Worm (Caenorhabditis elegans): ENCODE results near the gene lips-11.

lips-11 gene

ce11 chrII:1152732-1153131, 41.9 kb upstream of the lips-11 start:
- no peak for TF ChIP-seq dpl-1 (GFP tag; optimal IDR thresholded peaks at IDR 0.05)
- no peak for TF ChIP-seq F37D6.2 (tag; optimal IDR thresholded peaks at IDR 0.05)
- TF ChIP-seq T20F7.1 (GFP tag; optimal IDR thresholded peaks at IDR 0.05), result no peak
- TF ChIP-seq F44E2.7 (GFP tag; IDR thresholded peaks at IDR 0.05), result no peak
- no peak for TF ChIP-seq mdt-29 (GFP tag; IDR thresholded peaks at IDR 0.05)
- TF ChIP-seq ctbp-1 (GFP tag; IDR thresholded peaks at IDR 0.05), result no peak
- peak; percentile 43; the same call in 1 of the 2 replicates for TF ChIP-seq dmd-6 (GFP tag; IDR thresholded peaks at IDR 0.05)
- TF ChIP-seq lin-38 (GFP tag; IDR thresholded peaks at IDR 0.05), result peak; percentile 19; the same call in 1 of the 2 replicates
- TF ChIP-seq zfp-3 (GFP tag; conservative IDR thresholded peaks at IDR 0.05), result peak; percentile 59; the same call in 1 of the 2 replicates
- no peak for TF ChIP-seq lin-13 (GFP tag; optimal IDR thresholded peaks at IDR 0.05)
- peak; percentile 54; the same call in 1 of the 2 replicates for TF ChIP-seq tra-1 (GFP tag; IDR thresholded peaks at IDR 0.05)
- TF ChIP-seq spr-1 (tag; optimal IDR thresholded peaks at IDR 0.05), result no peak
- no peak for TF ChIP-seq gei-8 (GFP tag; optimal IDR thresholded peaks at IDR 0.05)
- TF ChIP-seq madf-5 (GFP tag; IDR thresholded peaks at IDR 0.05), result peak in 1 of 2 experiments; percentile 24; a peak in 1 of 4 replicates
- no peak for TF ChIP-seq pqm-1 (tag; optimal IDR thresholded peaks at IDR 0.05)
- TF ChIP-seq ama-1 (optimal IDR thresholded peaks at IDR 0.05), result peak; percentile 30
- no peak for TF ChIP-seq ces-1 (GFP tag; optimal IDR thresholded peaks at IDR 0.05)
- TF ChIP-seq vab-7 (GFP tag; IDR thresholded peaks at IDR 0.05), result no peak
- no peak for TF ChIP-seq F10B5.3 (tag; optimal IDR thresholded peaks at IDR 0.05)
- no peak for TF ChIP-seq fos-1 (tag; optimal IDR thresholded peaks at IDR 0.05)
- TF ChIP-seq D1046.2 (GFP tag; IDR thresholded peaks at IDR 0.05), result peak; percentile 58; the same call in 1 of the 2 replicates
- TF ChIP-seq mep-1 (tag; optimal IDR thresholded peaks at IDR 0.05), result peak; percentile 25
- TF ChIP-seq hif-1 (tag; optimal IDR thresholded peaks at IDR 0.05), result no peak

ce11 chrII:1151810-1152209, 41.0 kb upstream of the lips-11 start:
- TF ChIP-seq pha-4 (GFP tag; IDR thresholded peaks at IDR 0.05), result 0 out of 2 replicates have a peak, but pooled peaks have one; percentile 21
- TF ChIP-seq pha-4 (tag; optimal IDR thresholded peaks at IDR 0.05), result no peak
- TF ChIP-seq unc-62 (GFP tag; optimal IDR thresholded peaks at IDR 0.05 in 1 of 2), result peak in 1 of 2 experiments; percentile 64
- TF ChIP-seq unc-62 (tag; optimal IDR thresholded peaks at IDR 0.05), result no peak
- peak; percentile 75 for TF ChIP-seq aha-1 (tag)
- TF ChIP-seq nhr-41 (GFP tag; IDR thresholded peaks at IDR 0.05), result no peak

ce11 chrII:1149390-1149789, 38.6 kb upstream of the lips-11 start:
- TF ChIP-seq aly-2 (tag; optimal IDR thresholded peaks at IDR 0.05) (peak; percentile 16), dve-1 (tag; optimal IDR thresholded peaks at IDR 0.05; ENCODE audit: insufficient read depth) (no peak), egl-27 (tag; optimal IDR thresholded peaks at IDR 0.05) (no peak), set-16 (GFP tag; IDR thresholded peaks at IDR 0.05) (peak; percentile 50; the same call in 1 of the 2 replicates), aha-1 (tag) (no peak)

DNA sequence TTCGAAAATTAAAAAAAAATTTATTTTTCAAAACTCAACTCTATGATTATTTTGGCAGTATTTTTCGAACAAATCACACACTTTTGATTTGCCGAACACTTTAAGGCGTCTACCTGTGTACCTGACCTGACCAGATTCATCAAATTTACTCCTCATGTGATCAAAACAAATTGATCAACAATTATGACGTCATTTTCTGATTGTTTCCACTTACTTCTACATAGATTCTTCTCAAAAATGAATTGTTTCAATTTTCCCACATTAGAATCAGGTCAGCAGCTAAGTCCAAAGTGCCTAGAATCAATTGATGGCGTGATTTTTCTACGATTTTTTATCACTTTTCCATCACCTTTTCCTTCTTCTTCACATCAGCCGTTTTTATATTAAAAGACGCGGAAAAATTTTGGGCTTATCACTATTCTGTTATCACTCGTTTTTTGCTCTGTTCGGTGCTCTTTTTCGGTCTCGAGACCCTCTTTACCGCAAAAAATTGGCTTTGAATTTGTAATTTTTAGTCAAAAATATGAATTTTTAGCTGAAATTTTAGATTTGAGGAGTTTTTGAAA, 32.5 kb upstream of the lips-11 start:
- TF ChIP-seq nhr-102 (tag; optimal IDR thresholded peaks at IDR 0.05), result no peak
- TF ChIP-seq pqm-1 (tag; optimal IDR thresholded peaks at IDR 0.05), result peak; percentile 16
- TF ChIP-seq ceh-44 (GFP tag; IDR thresholded peaks at IDR 0.05), result no peak
- no peak for TF ChIP-seq tag-97 (GFP tag; IDR thresholded peaks at IDR 0.05)
- no peak for TF ChIP-seq D1046.2 (GFP tag; IDR thresholded peaks at IDR 0.05)
- TF ChIP-seq F44E2.7 (GFP tag; IDR thresholded peaks at IDR 0.05), result no peak
- no peak for TF ChIP-seq ces-1 (GFP tag; optimal IDR thresholded peaks at IDR 0.05)
- TF ChIP-seq mxl-2 (GFP tag; conservative IDR thresholded peaks at IDR 0.05), result no peak
- no peak for TF ChIP-seq fos-1 (tag; optimal IDR thresholded peaks at IDR 0.05)
- TF ChIP-seq aha-1 (tag), result no peak
- no peak for TF ChIP-seq lin-13 (GFP tag; optimal IDR thresholded peaks at IDR 0.05)
- no peak for TF ChIP-seq dmd-9 (GFP tag; IDR thresholded peaks at IDR 0.05)
- peak in 1 of 2 experiments; percentile 39; a peak in 1 of 4 replicates for TF ChIP-seq madf-5 (GFP tag; IDR thresholded peaks at IDR 0.05)
- no peak for TF ChIP-seq lin-29 (GFP tag; IDR thresholded peaks at IDR 0.05)
- no peak for TF ChIP-seq Y48G9A.11 (GFP tag; IDR thresholded peaks at IDR 0.05)
- TF ChIP-seq ztf-11 (tag; optimal IDR thresholded peaks at IDR 0.05), result no peak
- no peak for TF ChIP-seq F49E8.2 (tag; optimal IDR thresholded peaks at IDR 0.05; ENCODE audit: borderline replicate concordance)
- TF ChIP-seq sdz-12 (GFP tag; optimal IDR thresholded peaks at IDR 0.05), result no peak
- no peak for TF ChIP-seq nhr-11 (tag; optimal IDR thresholded peaks at IDR 0.05)
- TF ChIP-seq ztf-7 (tag; optimal IDR thresholded peaks at IDR 0.05), result no peak
- no peak for TF ChIP-seq aly-2 (tag; optimal IDR thresholded peaks at IDR 0.05)
- no peak for TF ChIP-seq ceh-62 (tag; optimal IDR thresholded peaks at IDR 0.05)
- no peak for TF ChIP-seq zfp-3 (GFP tag; conservative IDR thresholded peaks at IDR 0.05)
